Worm (Caenorhabditis elegans) whole organism, late embryonic: Measurements from ENCODE around the gene gcy-7.

ENCODE experiments used
- ceh-18 ChIP-seq: sonication (generic microtip); optimal IDR thresholded peaks from 2 replicates; lab custom pipeline; 2016; ENCODE audit warnings: missing genetic modification characterization, missing compliant biosample characterization
- ceh-31 ChIP-seq: sonication (generic microtip); optimal IDR thresholded peaks from 2 replicates; lab custom pipeline; 2016; ENCODE audit warnings: missing genetic modification characterization, missing compliant biosample characterization
- ceh-9 ChIP-seq: sonication (generic microtip); optimal IDR thresholded peaks from 2 replicates; lab custom pipeline; 2016; ENCODE audit warnings: mild to moderate bottlenecking, missing genetic modification characterization, inconsistent platforms, missing compliant biosample characterization
- ets-4 ChIP-seq: sonication (generic microtip); optimal IDR thresholded peaks from 2 replicates; lab custom pipeline; 2016; ENCODE audit warnings: missing genetic modification characterization, missing compliant biosample characterization
- fkh-6 ChIP-seq: sonication (generic microtip); optimal IDR thresholded peaks from 2 replicates; lab custom pipeline; 2016; ENCODE audit warnings: missing genetic modification characterization, missing compliant biosample characterization
- hlh-15 ChIP-seq: sonication (generic microtip); optimal IDR thresholded peaks from 2 replicates; lab custom pipeline; 2016; ENCODE audit warnings: missing genetic modification characterization, missing compliant biosample characterization
- nhr-11 ChIP-seq: fragments of 150-350 bp; optimal IDR thresholded peaks from 2 replicates; lab custom pipeline; 2014; ENCODE audit warnings: missing biosample characterization, missing genetic modification characterization
- pax-1 ChIP-seq: fragments of 150-350 bp; optimal IDR thresholded peaks from 2 replicates; lab custom pipeline; 2014; ENCODE audit warnings: missing biosample characterization, missing genetic modification characterization
- pqm-1 ChIP-seq: sonication (generic microtip); optimal IDR thresholded peaks from 2 replicates; lab custom pipeline; 2016; ENCODE audit warnings: missing genetic modification characterization, missing compliant biosample characterization
- zip-5 ChIP-seq: sonication (generic microtip); optimal IDR thresholded peaks from 2 replicates; lab custom pipeline; 2016; ENCODE audit warnings: missing genetic modification characterization, missing compliant biosample characterization

DNA sequence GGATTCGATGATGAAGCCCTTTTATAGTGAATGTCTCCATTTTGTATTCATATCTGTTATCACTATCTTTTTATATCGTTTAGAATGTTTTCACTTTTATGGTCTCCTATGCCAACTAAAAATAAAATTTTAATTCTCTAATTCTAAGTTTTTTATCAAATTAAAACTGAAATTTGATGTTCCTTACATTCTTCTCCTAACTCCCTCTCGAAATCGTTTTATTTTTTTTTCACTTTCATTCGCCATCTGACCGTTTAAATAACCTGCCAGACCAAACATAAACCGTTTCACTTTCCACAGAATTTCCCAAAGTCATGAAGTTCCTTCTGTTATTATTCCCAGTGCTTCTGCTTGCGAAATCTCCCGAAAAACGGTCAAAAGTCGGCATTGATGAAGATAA lies 8.0 kb upstream of the gcy-7 start, which contains the start of gene F52E1.5:
- no peak for TF ChIP-seq hlh-15
- TF ChIP-seq nhr-11 (tag; lab: Kevin White, UChicago) = no peak
- TF ChIP-seq ets-4 (tag; lab: Kevin White, UChicago) = no peak
- TF ChIP-seq ceh-31 = no peak
- TF ChIP-seq ceh-9 (tag; lab: Kevin White, UChicago) = no peak
- TF ChIP-seq pax-1 (tag; lab: Kevin White, UChicago) = no peak
- TF ChIP-seq fkh-6 = no peak
- no peak for TF ChIP-seq ceh-18
- no peak for TF ChIP-seq pqm-1
- TF ChIP-seq zip-5 = no peak
